Worm (Caenorhabditis elegans): ENCODE measurements around the gene T25B9.9.
A peak's percentile ranks its signal among the peaks of the same experiment; 100 is the strongest.

DNA sequence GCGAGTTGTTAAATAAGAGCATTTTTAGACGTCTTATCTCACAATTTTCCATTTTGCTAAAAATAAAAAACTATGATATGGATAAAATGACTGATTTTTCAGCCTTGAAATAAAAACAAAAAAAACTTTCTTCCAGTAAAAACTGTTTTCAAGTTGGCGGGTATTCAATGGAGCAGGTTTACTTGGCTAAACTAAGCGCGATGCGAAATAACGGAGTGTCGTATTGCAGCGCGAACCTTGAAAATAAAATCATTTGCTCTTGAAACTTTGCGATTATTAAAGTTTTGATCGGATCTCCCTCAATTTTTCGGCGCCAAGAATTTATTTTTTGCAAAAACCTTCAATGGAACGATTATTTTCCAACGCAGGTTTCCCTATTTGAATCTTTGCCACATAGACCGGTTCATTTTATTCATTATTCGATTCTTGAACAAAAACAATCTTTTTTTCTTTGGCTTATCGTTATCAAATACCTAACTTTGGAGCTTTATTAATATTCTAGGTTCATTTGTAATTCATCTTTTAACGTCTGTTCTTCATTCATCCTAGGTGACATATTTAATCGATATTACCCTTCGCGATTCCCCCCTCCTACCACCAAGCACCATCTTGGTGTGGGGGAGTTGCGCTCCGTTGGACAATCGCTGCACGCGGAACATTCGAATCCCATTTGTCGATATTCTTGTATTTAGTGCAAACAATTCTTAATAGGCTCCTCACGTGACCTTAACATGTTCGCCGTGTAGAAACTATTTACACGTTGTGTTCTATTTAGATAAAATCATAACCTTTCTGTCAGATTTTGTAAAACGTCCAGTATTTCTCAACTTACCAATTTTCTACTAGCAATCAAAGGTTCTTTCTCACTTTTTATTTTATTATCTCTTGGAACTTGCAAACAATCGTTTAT, 34.7 kb upstream of the T25B9.9 start, which contains the start of the genes orc-5 and cyb-1:
- TF ChIP-seq nhr-76 (tag; optimal IDR thresholded peaks at IDR 0.05) (no peak), ceh-82 (tag; optimal IDR thresholded peaks at IDR 0.05) (no peak), Y48G9A.11 (GFP tag; IDR thresholded peaks at IDR 0.05) (peak; percentile 91), madf-9 (GFP tag; conservative IDR thresholded peaks at IDR 0.05) (no peak)
